Worm (Caenorhabditis elegans) whole organism, L4 larva: ENCODE results near the gene gcy-27.

ENCODE experiments used
- ZK546.5 ChIP-seq, 2 experiments: sonication (generic microtip); optimal IDR thresholded peaks; 2 replicates each; lab custom pipeline; 2017; ENCODE audit warnings: missing biosample characterization in 2 of 2, missing genetic modification characterization in 2 of 2
- ama-1 ChIP-seq: fragments of 150-350 bp; optimal IDR thresholded peaks from 2 replicates; lab custom pipeline; 2014; ENCODE audit warnings: inconsistent platforms, mixed read lengths
- ceh-82 ChIP-seq: sonication (generic microtip); optimal IDR thresholded peaks from 2 replicates; lab custom pipeline; 2017; ENCODE audit warnings: missing biosample characterization, missing genetic modification characterization
- daf-19 ChIP-seq: fragments of 200-800 bp; sonication (Bioruptor generic); conservative IDR thresholded peaks from 2 replicates; pipeline ENCODE4 v1.3.6; 2022; ENCODE audit warnings: missing genetic modification characterization, missing compliant biosample characterization
- egl-27 ChIP-seq: sonication (generic microtip); optimal IDR thresholded peaks from 3 replicates; lab custom pipeline; 2017; ENCODE audit warnings: missing biosample characterization, missing genetic modification reagents, missing genetic modification characterization
- madf-9 ChIP-seq: fragments of 200-800 bp; sonication (Bioruptor generic); conservative IDR thresholded peaks from 2 replicates; pipeline ENCODE4 v1.3.6; 2022; ENCODE audit warnings: missing genetic modification reagents, missing genetic modification characterization, missing compliant biosample characterization
- mdl-1 ChIP-seq, 2 experiments: fragments of 150-350 bp in 1 of 2; sonication (generic microtip) in 1 of 2; optimal IDR thresholded peaks; 2 replicates each; lab custom pipeline; 2014 to 2017; ENCODE audit warnings: missing biosample characterization in 2 of 2, missing genetic modification characterization in 2 of 2
- nhr-10 ChIP-seq: fragments of 150-350 bp; optimal IDR thresholded peaks from 2 replicates; lab custom pipeline; 2014; ENCODE audit warnings: missing biosample characterization, missing genetic modification characterization
- nhr-102 ChIP-seq: sonication (generic microtip); optimal IDR thresholded peaks from 2 replicates; lab custom pipeline; 2016; ENCODE audit warnings: mild to moderate bottlenecking, missing genetic modification characterization, moderate library complexity, missing compliant biosample characterization
- nhr-76 ChIP-seq: fragments of 150-350 bp; optimal IDR thresholded peaks from 2 replicates; lab custom pipeline; 2014; ENCODE audit warnings: missing biosample characterization, missing genetic modification characterization
- pha-4 ChIP-seq, 2 experiments: fragments of 150-350 bp in 1 of 2; fragments of 200-800 bp in 1 of 2; sonication (Bioruptor generic) in 1 of 2; IDR thresholded peaks in 1 of 2; optimal IDR thresholded peaks in 1 of 2; 2 replicates each; pipeline versions ENCODE4 v1.3.6 to Lab custom; 2014 to 2022; ENCODE audit warnings: missing genetic modification characterization in 2 of 2, missing genetic modification reagents in 2 of 2, missing biosample characterization in 1 of 2, missing compliant biosample characterization in 1 of 2
- spr-1 ChIP-seq: sonication (generic microtip); optimal IDR thresholded peaks from 2 replicates; lab custom pipeline; 2016; ENCODE audit warnings: mild to moderate bottlenecking, missing genetic modification characterization, missing compliant biosample characterization
- zfp-2 ChIP-seq: sonication (generic microtip); optimal IDR thresholded peaks from 2 replicates; lab custom pipeline; 2016; ENCODE audit warnings: mild to moderate bottlenecking, missing genetic modification characterization, missing compliant biosample characterization

DNA sequence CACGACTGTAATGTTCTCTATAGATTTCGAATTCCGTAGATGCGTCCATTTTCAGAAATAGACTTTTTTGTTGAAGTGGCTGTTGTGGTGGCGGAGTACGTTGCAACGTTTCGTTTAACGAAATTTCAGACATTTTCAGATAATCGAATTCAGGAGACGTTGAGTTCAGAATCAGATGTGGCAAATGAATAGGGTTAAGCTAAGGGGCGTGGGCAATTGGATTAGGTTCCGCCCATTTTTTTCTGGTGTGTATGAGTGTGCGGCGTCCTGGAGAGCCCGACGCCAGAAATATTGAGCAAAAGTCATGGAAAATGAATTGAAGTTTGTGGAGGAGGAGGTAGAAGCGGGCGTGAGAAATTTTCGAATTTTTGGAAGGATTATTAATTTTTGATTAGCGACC lies 23.1 kb downstream of the gcy-27 start:
- TF ChIP-seq nhr-76 (tag; lab: Kevin White, UChicago), result no peak
- no peak for TF ChIP-seq spr-1 (tag; lab: Kevin White, UChicago)
- no peak for TF ChIP-seq nhr-10 (tag; lab: Kevin White, UChicago)
- TF ChIP-seq zfp-2 (tag; lab: Kevin White, UChicago), result no peak
- TF ChIP-seq egl-27 (tag; lab: Kevin White, UChicago), result no peak
- no peak for TF ChIP-seq ama-1 (lab: Kevin White, UChicago)
- no peak for TF ChIP-seq pha-4 (GFP tag; IDR thresholded peaks at IDR 0.05; lab: Robert Waterston, UW)
- TF ChIP-seq pha-4 (tag; optimal IDR thresholded peaks at IDR 0.05; lab: Kevin White, UChicago), result no peak
- TF ChIP-seq nhr-102, result no peak
- no peak for TF ChIP-seq daf-19
- TF ChIP-seq ceh-82, result no peak
- TF ChIP-seq mdl-1 (tag; optimal IDR thresholded peaks at IDR 0.05; lab: Kevin White, UChicago), result no peak
- no peak for TF ChIP-seq ZK546.5 (tag; optimal IDR thresholded peaks at IDR 0.05; lab: Kevin White, UChicago)
- TF ChIP-seq madf-9 (GFP tag; lab: Robert Waterston, UW), result no peak
